Fruit fly (Drosophila melanogaster): ENCODE results near the gene pHCl-1.

- TF ChIP-seq pan (optimal IDR thresholded peaks at IDR 0.05): no peak
- no peak for TF ChIP-seq EcR (GFP tag; optimal IDR thresholded peaks at IDR 0.05)
- TF ChIP-seq CG8478 (optimal IDR thresholded peaks at IDR 0.05): no peak
- no peak for TF ChIP-seq usp (GFP tag; optimal IDR thresholded peaks at IDR 0.05)
- no peak for TF ChIP-seq Dll (optimal IDR thresholded peaks at IDR 0.05)
- no peak for TF ChIP-seq psq (optimal IDR thresholded peaks at IDR 0.05)
Observed at dm6 chr3L:15837209-15837608, 61.6 kb downstream of the pHCl-1 start, which contains the start of gene CG15715.

Measured in whole organism.